Fruit fly (Drosophila melanogaster) whole organism, embryonic: ENCODE results near the gene Prp31.

Experiments
- Aef1 ChIP-seq: fragments of 200-800 bp; sonication (Bioruptor generic); IDR thresholded peaks from 3 replicates; pipeline ENCODE4 v1.3.6; 2022; ENCODE audit warnings: missing biosample characterization, missing genetic modification characterization
- B-H1 ChIP-seq: fragments of 200-800 bp; sonication (Bioruptor generic); IDR thresholded peaks from 3 replicates; pipeline ENCODE4 v1.3.6; 2022; ENCODE audit warnings: missing biosample characterization, missing genetic modification characterization
- Blimp-1 ChIP-seq: fragments of 200-800 bp; sonication (Bioruptor generic); optimal IDR thresholded peaks from 3 replicates; lab custom pipeline; 2018; ENCODE audit warnings: missing biosample characterization, missing genetic modification characterization, mild to moderate bottlenecking, moderate library complexity, missing genetic modification reagents
- CG10366 ChIP-seq: fragments of 200-800 bp; sonication (Bioruptor generic); IDR thresholded peaks from 2 replicates; pipeline ENCODE4 v1.3.6; 2022; ENCODE audit warnings: missing biosample characterization, missing genetic modification characterization
- CG10979 ChIP-seq: fragments of 200-800 bp; sonication (Bioruptor generic); optimal IDR thresholded peaks from 2 replicates; lab custom pipeline; 2018; ENCODE audit warnings: missing biosample characterization, mild to moderate bottlenecking, missing genetic modification characterization, moderate library complexity
- CG11456 ChIP-seq: fragments of 200-800 bp; sonication (Bioruptor generic); IDR thresholded peaks from 3 replicates; pipeline ENCODE4 v1.3.6; 2022; ENCODE audit warnings: missing biosample characterization, missing genetic modification characterization
- CG12219 ChIP-seq: fragments of 200-800 bp; sonication (Bioruptor generic); optimal IDR thresholded peaks from 3 replicates; lab custom pipeline; 2018; ENCODE audit warnings: missing biosample characterization, mild to moderate bottlenecking, missing genetic modification characterization
- CG12659 ChIP-seq: fragments of 200-800 bp; sonication (Bioruptor generic); optimal IDR thresholded peaks from 3 replicates; lab custom pipeline; 2017; ENCODE audit warnings: mild to moderate bottlenecking, missing biosample characterization, missing genetic modification reagents, missing genetic modification characterization
- CG12769 ChIP-seq: fragments of 200-800 bp; sonication (Bioruptor generic); optimal IDR thresholded peaks from 2 replicates; lab custom pipeline; 2019; ENCODE audit warnings: missing biosample characterization, mild to moderate bottlenecking, missing genetic modification characterization, moderate library complexity
- CG17186 ChIP-seq: fragments of 200-800 bp; sonication (Bioruptor generic); optimal IDR thresholded peaks from 3 replicates; lab custom pipeline; 2017; ENCODE audit warnings: missing biosample characterization, missing genetic modification reagents, missing genetic modification characterization
- CG18262 ChIP-seq: fragments of 200-800 bp; optimal IDR thresholded peaks from 3 replicates; lab custom pipeline; 2019; ENCODE audit warnings: missing biosample characterization, mild to moderate bottlenecking, missing genetic modification characterization, moderate library complexity
- CG2199 ChIP-seq: fragments of 200-800 bp; sonication (Bioruptor generic); IDR thresholded peaks from 3 replicates; pipeline ENCODE4 v1.3.6; 2022; ENCODE audit warnings: missing biosample characterization, missing genetic modification characterization
- CG2712 ChIP-seq: fragments of 200-800 bp; optimal IDR thresholded peaks from 3 replicates; lab custom pipeline; 2019; ENCODE audit warnings: missing biosample characterization, mild to moderate bottlenecking, missing genetic modification characterization, moderate library complexity
- CG31441 ChIP-seq: fragments of 200-800 bp; sonication (Bioruptor generic); IDR thresholded peaks from 2 replicates; pipeline ENCODE4 v1.3.6; 2022; ENCODE audit warnings: missing biosample characterization, missing genetic modification characterization
- CG5180 ChIP-seq: fragments of 200-800 bp; sonication (Bioruptor generic); optimal IDR thresholded peaks from 3 replicates; lab custom pipeline; 2017; ENCODE audit warnings: missing biosample characterization, missing genetic modification characterization, mild to moderate bottlenecking, moderate library complexity, missing genetic modification reagents
- CG8765 ChIP-seq: fragments of 200-800 bp; sonication (Bioruptor generic); IDR thresholded peaks from 2 replicates; pipeline ENCODE4 v1.3.6; 2022; ENCODE audit warnings: missing biosample characterization, missing genetic modification characterization
- CG8944 ChIP-seq: fragments of 200-800 bp; sonication (Bioruptor generic); optimal IDR thresholded peaks from 3 replicates; lab custom pipeline; 2016; ENCODE audit warnings: missing biosample characterization, missing genetic modification characterization
- CG9215 ChIP-seq: fragments of 200-800 bp; sonication (Bioruptor generic); IDR thresholded peaks from 2 replicates; pipeline ENCODE4 v1.3.6; 2022; ENCODE audit warnings: missing biosample characterization, missing genetic modification characterization
- CG9932 ChIP-seq: fragments of 200-800 bp; sonication (Bioruptor generic); IDR thresholded peaks from 2 replicates; pipeline ENCODE4 v1.3.6; 2022; ENCODE audit warnings: missing biosample characterization, missing genetic modification characterization
- Chrac-16 ChIP-seq: fragments of 200-800 bp; sonication (Bioruptor generic); optimal IDR thresholded peaks from 3 replicates; lab custom pipeline; 2016; ENCODE audit warnings: missing biosample characterization, missing genetic modification characterization
- CkIIα-i1 ChIP-seq: fragments of 200-800 bp; sonication (Bioruptor generic); IDR thresholded peaks from 2 replicates; pipeline ENCODE4 v1.3.6; 2022; ENCODE audit warnings: missing biosample characterization, missing genetic modification characterization
- Doc3 ChIP-seq: fragments of 200-800 bp; sonication (Bioruptor generic); IDR thresholded peaks from 3 replicates; pipeline ENCODE4 v1.3.6; 2022; ENCODE audit warnings: missing biosample characterization, missing genetic modification characterization; ENCODE audit not compliant: partially characterized antibody
- Hand ChIP-seq: fragments of 200-800 bp; sonication (Bioruptor generic); optimal IDR thresholded peaks from 2 replicates; lab custom pipeline; 2017; ENCODE audit warnings: mild to moderate bottlenecking, missing biosample characterization, missing genetic modification reagents, missing genetic modification characterization
- Lim3 ChIP-seq: fragments of 200-800 bp; sonication (Bioruptor generic); IDR thresholded peaks from 2 replicates; pipeline ENCODE4 v1.3.6; 2022; ENCODE audit warnings: missing biosample characterization, missing genetic modification characterization
- Max ChIP-seq: fragments of 200-800 bp; sonication (Bioruptor generic); optimal IDR thresholded peaks from 2 replicates; lab custom pipeline; 2016; ENCODE audit warnings: missing biosample characterization, mild to moderate bottlenecking, missing genetic modification characterization
- Nf-YA ChIP-seq: fragments of 200-800 bp; sonication (Bioruptor generic); IDR thresholded peaks from 2 replicates; pipeline ENCODE4 v1.3.6; 2022; ENCODE audit warnings: missing biosample characterization, missing genetic modification characterization
- Rfx ChIP-seq: fragments of 200-800 bp; sonication (Bioruptor generic); IDR thresholded peaks from 2 replicates; pipeline ENCODE4 v1.3.6; 2022; ENCODE audit warnings: missing biosample characterization, missing genetic modification characterization
- Side ChIP-seq: fragments of 200-800 bp; sonication (Bioruptor generic); optimal IDR thresholded peaks from 2 replicates; lab custom pipeline; 2016; ENCODE audit warnings: missing biosample characterization, missing genetic modification characterization
- Trl ChIP-seq, 3 experiments: fragments of >200 bp in 2 of 3; fragments of 200-800 bp in 1 of 3; sonication (Bioruptor generic) in 1 of 3; optimal IDR thresholded peaks; 2 replicates in 1 of 3; 3 replicates in 2 of 3; lab custom pipeline; 2016 to 2017; ENCODE audit warnings: missing biosample characterization in 1 of 3, missing genetic modification characterization in 1 of 3
- Xbp1 ChIP-seq: fragments of 200-800 bp; sonication (Bioruptor generic); optimal IDR thresholded peaks from 3 replicates; lab custom pipeline; 2016; ENCODE audit warnings: missing biosample characterization, mild to moderate bottlenecking, missing genetic modification characterization
- ab ChIP-seq: fragments of 200-800 bp; sonication (Bioruptor generic); optimal IDR thresholded peaks from 2 replicates; lab custom pipeline; 2016; ENCODE audit warnings: missing biosample characterization, missing genetic modification characterization
- bigmax ChIP-seq: fragments of 200-800 bp; sonication (Bioruptor generic); optimal IDR thresholded peaks from 2 replicates; lab custom pipeline; 2018; ENCODE audit warnings: missing biosample characterization, mild to moderate bottlenecking, missing genetic modification characterization
- br ChIP-seq: fragments of >200 bp; optimal IDR thresholded peaks from 2 replicates; lab custom pipeline; 2017
- chinmo ChIP-seq: fragments of 200-800 bp; sonication (Bioruptor generic); IDR thresholded peaks from 4 replicates; pipeline ENCODE4 v1.3.6; 2022; ENCODE audit warnings: missing biosample characterization, missing genetic modification characterization; ENCODE audit not compliant: partially characterized antibody
- crc ChIP-seq: fragments of 200-800 bp; sonication (Bioruptor generic); optimal IDR thresholded peaks from 2 replicates; lab custom pipeline; 2016; ENCODE audit warnings: missing biosample characterization, missing genetic modification characterization
- fd64A ChIP-seq: fragments of 200-800 bp; sonication (Bioruptor generic); optimal IDR thresholded peaks from 3 replicates; lab custom pipeline; 2018; ENCODE audit warnings: missing biosample characterization, mild to moderate bottlenecking, missing genetic modification characterization
- gce ChIP-seq: fragments of 200-800 bp; sonication (Bioruptor generic); IDR thresholded peaks from 3 replicates; pipeline ENCODE4 v1.3.6; 2022; ENCODE audit warnings: missing biosample characterization, missing genetic modification characterization
- hkb ChIP-seq, 2 experiments: fragments of 200-800 bp in 1 of 2; fragments of >200 bp in 1 of 2; sonication (Bioruptor generic) in 1 of 2; IDR thresholded peaks in 1 of 2; optimal IDR thresholded peaks in 1 of 2; 2 replicates each; pipeline versions ENCODE4 v1.3.6 to Lab custom; 2017 to 2022; ENCODE audit warnings: missing biosample characterization in 1 of 2, missing genetic modification characterization in 1 of 2
- hth ChIP-seq: fragments of >200 bp; optimal IDR thresholded peaks from 2 replicates; lab custom pipeline; 2017; ENCODE audit warnings: inconsistent platforms
- kay ChIP-seq: fragments of 200-800 bp; sonication (Bioruptor generic); optimal IDR thresholded peaks from 2 replicates; lab custom pipeline; 2016; ENCODE audit warnings: missing biosample characterization, missing genetic modification characterization
- lola ChIP-seq, 3 experiments: fragments of >200 bp in 2 of 3; fragments of 200-800 bp in 1 of 3; sonication (Bioruptor generic) in 1 of 3; optimal IDR thresholded peaks; 2 replicates each; lab custom pipeline; 2017 to 2019; ENCODE audit warnings: missing biosample characterization in 3 of 3, missing genetic modification characterization in 3 of 3, mild to moderate bottlenecking in 1 of 3, moderate library complexity in 1 of 3
- schlank ChIP-seq: fragments of 200-800 bp; sonication (Bioruptor generic); optimal IDR thresholded peaks from 2 replicates; lab custom pipeline; 2018; ENCODE audit warnings: missing biosample characterization, mild to moderate bottlenecking, missing genetic modification characterization
- sd ChIP-seq: fragments of 200-800 bp; sonication (Bioruptor generic); optimal IDR thresholded peaks from 3 replicates; lab custom pipeline; 2018; ENCODE audit warnings: missing biosample characterization, mild to moderate bottlenecking, missing genetic modification characterization, moderate library complexity
- shn ChIP-seq: fragments of 200-800 bp; sonication (Bioruptor generic); optimal IDR thresholded peaks from 3 replicates; lab custom pipeline; 2016; ENCODE audit warnings: missing biosample characterization, missing genetic modification characterization
- trh ChIP-seq: fragments of 200-800 bp; sonication (Bioruptor generic); optimal IDR thresholded peaks from 2 replicates; lab custom pipeline; 2016; ENCODE audit warnings: missing biosample characterization, missing genetic modification characterization
- tup ChIP-seq: fragments of 200-800 bp; sonication (Bioruptor generic); optimal IDR thresholded peaks from 2 replicates; lab custom pipeline; 2016; ENCODE audit warnings: missing biosample characterization, mild to moderate bottlenecking, missing genetic modification characterization, moderate library complexity
- zen ChIP-seq: fragments of 200-800 bp; sonication (Bioruptor generic); optimal IDR thresholded peaks from 3 replicates; lab custom pipeline; 2018; ENCODE audit warnings: missing biosample characterization, mild to moderate bottlenecking, missing genetic modification characterization, moderate library complexity
- zf30C ChIP-seq: fragments of 200-800 bp; sonication (Bioruptor generic); optimal IDR thresholded peaks from 3 replicates; lab custom pipeline; 2018; ENCODE audit warnings: missing biosample characterization, mild to moderate bottlenecking, missing genetic modification characterization

The Prp31 gene

DNA sequence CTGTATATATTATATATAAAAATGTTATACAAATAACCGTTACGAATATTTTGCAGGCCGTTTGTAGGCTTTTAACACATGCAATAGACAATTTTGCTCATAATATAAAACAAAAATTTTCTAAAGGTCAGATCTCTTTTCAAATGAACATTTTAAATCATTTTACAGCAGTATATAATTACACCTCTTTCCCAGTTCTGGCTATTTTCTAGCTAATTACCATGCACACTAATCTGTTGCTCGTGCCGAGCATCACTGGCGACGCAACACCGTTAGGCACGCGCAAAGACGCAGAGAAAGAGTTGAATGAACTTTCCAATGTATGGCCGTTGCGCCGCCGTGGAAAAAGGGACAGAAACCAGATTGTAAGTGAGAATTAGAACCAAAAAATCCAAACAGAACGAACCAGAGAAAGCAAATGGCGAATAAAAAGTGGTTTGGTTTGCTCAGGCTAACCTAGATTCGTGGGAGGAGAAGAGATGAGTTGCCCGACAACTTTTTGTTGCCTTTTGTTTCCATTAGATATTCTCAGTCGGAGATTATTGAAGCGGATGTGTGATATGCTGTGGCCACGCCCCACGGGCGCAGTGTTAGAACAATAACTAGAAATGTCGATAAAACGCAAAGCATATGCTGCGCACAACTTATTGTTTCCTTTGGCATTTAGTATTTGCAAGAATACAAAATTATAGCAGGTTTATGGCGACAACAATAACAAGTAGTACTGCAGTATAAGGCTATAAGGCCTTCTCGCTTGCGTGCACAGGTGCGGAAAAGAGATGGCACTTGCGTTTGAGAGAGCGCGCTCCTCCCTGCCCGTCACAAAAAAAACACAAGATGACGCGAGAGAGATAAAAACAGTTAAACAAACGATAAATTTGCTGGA is 17.5 kb upstream of the Prp31 start (continued):
- no peak for TF ChIP-seq CG10979 (tag; lab: Kevin White, UChicago)
- peak; percentile 2 for TF ChIP-seq CG12659 (GFP tag; lab: Kevin White, UChicago)
- TF ChIP-seq fd64A (GFP tag; lab: Kevin White, UChicago): no peak
- TF ChIP-seq Hand (GFP tag; lab: Kevin White, UChicago): no peak
- TF ChIP-seq Max (GFP tag; lab: Kevin White, UChicago): no peak
- TF ChIP-seq ab: no peak
- TF ChIP-seq crc: no peak
- TF ChIP-seq Rfx: peak; percentile 73
- TF ChIP-seq shn (GFP tag; lab: Kevin White, UChicago): no peak
- no peak for TF ChIP-seq Side (GFP tag; lab: Kevin White, UChicago)
- peak; percentile 33 for TF ChIP-seq CG18262 (tag; lab: Kevin White, UChicago)
- TF ChIP-seq hth: no peak
- peak; percentile 14 for TF ChIP-seq CG12769
- TF ChIP-seq CG2199 (GFP tag; lab: Robert Waterston, UW): peak; percentile 34; the same call in 1 of the 3 replicates
- no peak for TF ChIP-seq CG9215 (GFP tag; lab: Robert Waterston, UW)
- TF ChIP-seq CG17186: no peak
- 0 out of 3 replicates have a peak, but pooled peaks have one; percentile 13 for TF ChIP-seq Doc3 (GFP tag; lab: Robert Waterston, UW)
- TF ChIP-seq chinmo (GFP tag; lab: Robert Waterston, UW): peak; percentile 80; the same call in 3 of the 4 replicates
- TF ChIP-seq tup (GFP tag; lab: Kevin White, UChicago): no peak
- TF ChIP-seq zf30C (GFP tag; lab: Kevin White, UChicago): no peak
- TF ChIP-seq schlank (tag; lab: Kevin White, UChicago): no peak
- peak; percentile 61 for TF ChIP-seq zen
- TF ChIP-seq CkIIα-i1 (GFP tag; lab: Robert Waterston, UW): no peak
- no peak for TF ChIP-seq trh (GFP tag; lab: Kevin White, UChicago)
- TF ChIP-seq CG8944 (GFP tag; lab: Kevin White, UChicago): no peak
- TF ChIP-seq CG5180: peak; percentile 23
- peak; percentile 64 for TF ChIP-seq CG9932 (GFP tag; lab: Robert Waterston, UW)
- no peak for TF ChIP-seq Lim3 (GFP tag; lab: Robert Waterston, UW)
- TF ChIP-seq bigmax (GFP tag; lab: Kevin White, UChicago): no peak
- TF ChIP-seq CG2712: peak; percentile 56
- TF ChIP-seq lola (GFP tag; optimal IDR thresholded peaks at IDR 0.05; lab: Kevin White, UChicago): peak in 1 of 3 experiments; percentile 39
- peak; percentile 24 for TF ChIP-seq Chrac-16 (GFP tag; lab: Kevin White, UChicago)
- peak; percentile 16 for TF ChIP-seq Blimp-1 (GFP tag; lab: Kevin White, UChicago)
- 0 out of 2 replicates have a peak, but pooled peaks have one; percentile 22 for TF ChIP-seq CG31441 (GFP tag; lab: Robert Waterston, UW)
- peak; percentile 23 for TF ChIP-seq Xbp1 (GFP tag; lab: Kevin White, UChicago)
- TF ChIP-seq CG10366 (GFP tag; lab: Robert Waterston, UW): peak; percentile 40
- TF ChIP-seq CG12219 (GFP tag; lab: Kevin White, UChicago): no peak
- peak; percentile 49; the same call in 2 of the 3 replicates for TF ChIP-seq Aef1 (GFP tag; lab: Robert Waterston, UW)
- 0 out of 3 replicates have a peak, but pooled peaks have one; percentile 24 for TF ChIP-seq gce (GFP tag; lab: Robert Waterston, UW)
- TF ChIP-seq CG11456 (GFP tag; lab: Robert Waterston, UW): 0 out of 3 replicates have a peak, but pooled peaks have one; percentile 15
- TF ChIP-seq br (lab: Kevin White, UChicago): no peak
- peak; percentile 30 for TF ChIP-seq kay
- TF ChIP-seq Nf-YA (GFP tag; lab: Robert Waterston, UW): no peak
- TF ChIP-seq Trl (optimal IDR thresholded peaks at IDR 0.05; lab: Kevin White, UChicago): peak; percentile 55 to 71
- no peak for TF ChIP-seq Trl (GFP tag; optimal IDR thresholded peaks at IDR 0.05; lab: Kevin White, UChicago)
- no peak for TF ChIP-seq sd (tag; lab: Kevin White, UChicago)
- TF ChIP-seq CG8765: 0 out of 2 replicates have a peak, but pooled peaks have one; percentile 13
- no peak for TF ChIP-seq hkb (optimal IDR thresholded peaks at IDR 0.05; lab: Kevin White, UChicago)
- peak; percentile 7; the same call in 1 of the 2 replicates for TF ChIP-seq hkb (GFP tag; IDR thresholded peaks at IDR 0.05; lab: Robert Waterston, UW)
- TF ChIP-seq B-H1 (GFP tag; lab: Robert Waterston, UW): no peak
